Fruit fly (Drosophila melanogaster) whole organism, embryonic: ENCODE measurements around the gene Paics.

Experiments
- Adf1 ChIP-seq: fragments of 200-800 bp; sonication (Bioruptor generic); IDR thresholded peaks from 2 replicates; pipeline ENCODE4 v1.3.6; 2022; ENCODE audit warnings: missing biosample characterization, missing genetic modification characterization
- Aef1 ChIP-seq: fragments of 200-800 bp; sonication (Bioruptor generic); IDR thresholded peaks from 3 replicates; pipeline ENCODE4 v1.3.6; 2022; ENCODE audit warnings: missing biosample characterization, missing genetic modification characterization
- C15 ChIP-seq: fragments of 200-800 bp; sonication (Bioruptor generic); IDR thresholded peaks from 3 replicates; pipeline ENCODE4 v1.3.6; 2022; ENCODE audit warnings: missing biosample characterization, missing genetic modification characterization
- CG10267 ChIP-seq: fragments of 200-800 bp; sonication (Bioruptor generic); optimal IDR thresholded peaks from 2 replicates; lab custom pipeline; 2018; ENCODE audit warnings: missing biosample characterization, mild to moderate bottlenecking, missing genetic modification characterization, moderate library complexity
- CG10959 ChIP-seq: fragments of 200-800 bp; sonication (Bioruptor generic); IDR thresholded peaks from 2 replicates; pipeline ENCODE4 v1.3.6; 2022; ENCODE audit warnings: missing biosample characterization, missing genetic modification characterization
- CG11093 ChIP-seq: fragments of 200-800 bp; sonication (Bioruptor generic); IDR thresholded peaks from 3 replicates; pipeline ENCODE4 v1.3.6; 2022; ENCODE audit warnings: missing biosample characterization, missing genetic modification characterization
- CG11398 ChIP-seq: fragments of 200-800 bp; sonication (Bioruptor generic); optimal IDR thresholded peaks from 2 replicates; lab custom pipeline; 2016; ENCODE audit warnings: missing biosample characterization, missing genetic modification characterization
- CG14710 ChIP-seq: fragments of 200-800 bp; sonication (Bioruptor generic); optimal IDR thresholded peaks from 3 replicates; lab custom pipeline; 2019; ENCODE audit warnings: missing biosample characterization, mild to moderate bottlenecking, missing genetic modification characterization, moderate library complexity
- CG15696 ChIP-seq: fragments of 200-800 bp; sonication (Bioruptor generic); optimal IDR thresholded peaks from 2 replicates; lab custom pipeline; 2019; ENCODE audit warnings: missing biosample characterization, mild to moderate bottlenecking, missing genetic modification characterization, moderate library complexity
- CG16863 ChIP-seq: fragments of 200-800 bp; sonication (Bioruptor generic); optimal IDR thresholded peaks from 3 replicates; lab custom pipeline; 2016; ENCODE audit warnings: missing biosample characterization, missing genetic modification characterization
- CG17328 ChIP-seq: fragments of 200-800 bp; sonication (Bioruptor generic); IDR thresholded peaks from 2 replicates; pipeline ENCODE4 v1.3.6; 2022; ENCODE audit warnings: missing biosample characterization, missing genetic modification characterization
- CG18599 ChIP-seq: fragments of 200-800 bp; sonication (Bioruptor generic); optimal IDR thresholded peaks from 3 replicates; lab custom pipeline; 2017; ENCODE audit warnings: missing biosample characterization, missing genetic modification characterization, mild to moderate bottlenecking, moderate library complexity, missing genetic modification reagents
- CG30020 ChIP-seq: fragments of 200-800 bp; optimal IDR thresholded peaks from 2 replicates; lab custom pipeline; 2019; ENCODE audit warnings: missing biosample characterization, mild to moderate bottlenecking, missing genetic modification characterization, moderate library complexity
- CG31441 ChIP-seq: fragments of 200-800 bp; sonication (Bioruptor generic); IDR thresholded peaks from 2 replicates; pipeline ENCODE4 v1.3.6; 2022; ENCODE audit warnings: missing biosample characterization, missing genetic modification characterization
- CG33557 ChIP-seq: fragments of 200-800 bp; sonication (Bioruptor generic); optimal IDR thresholded peaks from 2 replicates; lab custom pipeline; 2019; ENCODE audit warnings: missing biosample characterization, mild to moderate bottlenecking, missing genetic modification characterization, moderate library complexity
- CG34422 ChIP-seq: fragments of 200-800 bp; sonication (Bioruptor generic); IDR thresholded peaks from 3 replicates; pipeline ENCODE4 v1.3.6; 2022; ENCODE audit warnings: missing biosample characterization, missing genetic modification characterization
- CG4328 ChIP-seq: fragments of 200-800 bp; sonication (Bioruptor generic); optimal IDR thresholded peaks from 3 replicates; lab custom pipeline; 2017; ENCODE audit warnings: missing biosample characterization, missing genetic modification reagents, missing genetic modification characterization
- CG7357 ChIP-seq: fragments of 200-800 bp; sonication (Bioruptor generic); IDR thresholded peaks from 3 replicates; pipeline ENCODE4 v1.3.6; 2022; ENCODE audit warnings: missing biosample characterization, missing genetic modification characterization
- CG7745 ChIP-seq: fragments of 200-800 bp; sonication (Bioruptor generic); optimal IDR thresholded peaks from 2 replicates; lab custom pipeline; 2018; ENCODE audit warnings: missing biosample characterization, mild to moderate bottlenecking, missing genetic modification characterization, moderate library complexity
- CG8388 ChIP-seq: fragments of 200-800 bp; sonication (Bioruptor generic); optimal IDR thresholded peaks from 2 replicates; lab custom pipeline; 2019; ENCODE audit warnings: missing biosample characterization, mild to moderate bottlenecking, missing genetic modification characterization, moderate library complexity
- CHES-1-like ChIP-seq: fragments of 200-800 bp; sonication (Bioruptor generic); optimal IDR thresholded peaks from 2 replicates; lab custom pipeline; 2016; ENCODE audit warnings: missing biosample characterization, missing genetic modification characterization
- Dip3 ChIP-seq: fragments of 200-800 bp; sonication (Bioruptor generic); optimal IDR thresholded peaks from 3 replicates; lab custom pipeline; 2016; ENCODE audit warnings: missing biosample characterization, missing genetic modification characterization
- Lhr ChIP-seq: fragments of 200-800 bp; sonication (Bioruptor generic); optimal IDR thresholded peaks from 3 replicates; lab custom pipeline; 2017; ENCODE audit warnings: mild to moderate bottlenecking, missing biosample characterization, missing genetic modification reagents, missing genetic modification characterization
- Lpt ChIP-seq: fragments of >200 bp; optimal IDR thresholded peaks from 2 replicates; lab custom pipeline; 2018; ENCODE audit warnings: missing biosample characterization, missing genetic modification characterization
- NfI ChIP-seq: fragments of 200-800 bp; sonication (Bioruptor generic); optimal IDR thresholded peaks from 3 replicates; lab custom pipeline; 2018; ENCODE audit warnings: missing biosample characterization, mild to moderate bottlenecking, missing genetic modification characterization, moderate library complexity
- Oaz ChIP-seq: fragments of 200-800 bp; sonication (Bioruptor generic); IDR thresholded peaks from 2 replicates; pipeline ENCODE4 v1.3.6; 2022; ENCODE audit warnings: missing biosample characterization, missing genetic modification characterization
- Opbp ChIP-seq: fragments of 200-800 bp; sonication (Bioruptor generic); IDR thresholded peaks from 3 replicates; pipeline ENCODE4 v1.3.6; 2022; ENCODE audit warnings: missing biosample characterization, missing genetic modification characterization; ENCODE audit not compliant: partially characterized antibody
- Ravus ChIP-seq: fragments of 200-800 bp; sonication (Bioruptor generic); IDR thresholded peaks from 2 replicates; pipeline ENCODE4 v1.3.6; 2022; ENCODE audit warnings: missing biosample characterization, missing genetic modification characterization
- Scr ChIP-seq: fragments of 200-800 bp; sonication (Bioruptor generic); IDR thresholded peaks from 2 replicates; pipeline ENCODE4 v1.3.6; 2022; ENCODE audit warnings: missing biosample characterization, missing genetic modification characterization; ENCODE audit not compliant: partially characterized antibody
- Sox100B ChIP-seq: fragments of 200-800 bp; sonication (Bioruptor generic); optimal IDR thresholded peaks from 3 replicates; lab custom pipeline; 2018; ENCODE audit warnings: missing biosample characterization, mild to moderate bottlenecking, missing genetic modification characterization
- Sry-δ ChIP-seq: fragments of 200-800 bp; sonication (Bioruptor generic); optimal IDR thresholded peaks from 2 replicates; lab custom pipeline; 2016; ENCODE audit warnings: missing biosample characterization, missing genetic modification characterization
- bcd ChIP-seq: fragments of 200-800 bp; sonication (Bioruptor generic); optimal IDR thresholded peaks from 2 replicates; lab custom pipeline; 2017; ENCODE audit warnings: missing biosample characterization, mild to moderate bottlenecking, missing genetic modification characterization
- bsh ChIP-seq, 2 experiments: fragments of 200-800 bp; sonication (Bioruptor generic); optimal IDR thresholded peaks; 2 replicates each; lab custom pipeline; 2017 to 2018; ENCODE audit warnings: mild to moderate bottlenecking in 2 of 2, missing biosample characterization in 2 of 2, missing genetic modification characterization in 2 of 2, moderate library complexity in 1 of 2
- danr ChIP-seq: fragments of 200-800 bp; sonication (Bioruptor generic); IDR thresholded peaks from 2 replicates; pipeline ENCODE4 v1.3.6; 2022; ENCODE audit warnings: missing biosample characterization, missing genetic modification characterization
- eyg ChIP-seq: fragments of 200-800 bp; sonication (Bioruptor generic); optimal IDR thresholded peaks from 3 replicates; lab custom pipeline; 2016; ENCODE audit warnings: missing biosample characterization, missing genetic modification characterization
- fd102C ChIP-seq: fragments of 200-800 bp; sonication (Bioruptor generic); optimal IDR thresholded peaks from 2 replicates; lab custom pipeline; 2018; ENCODE audit warnings: missing biosample characterization, mild to moderate bottlenecking, missing genetic modification characterization, moderate library complexity
- gsb-n ChIP-seq: fragments of 200-800 bp; sonication (Bioruptor generic); optimal IDR thresholded peaks from 3 replicates; lab custom pipeline; 2018; ENCODE audit warnings: missing biosample characterization, mild to moderate bottlenecking, missing genetic modification characterization
- hth ChIP-seq: fragments of >200 bp; optimal IDR thresholded peaks from 2 replicates; lab custom pipeline; 2017; ENCODE audit warnings: inconsistent platforms
- insv ChIP-seq, 2 experiments: fragments of 200-800 bp; sonication (Bioruptor generic); optimal IDR thresholded peaks; 3 replicates each; lab custom pipeline; 2016 to 2018; ENCODE audit warnings: missing biosample characterization in 2 of 2, missing genetic modification characterization in 2 of 2
- inv ChIP-seq: fragments of 200-800 bp; sonication (Bioruptor generic); IDR thresholded peaks from 2 replicates; pipeline ENCODE4 v1.3.6; 2022; ENCODE audit warnings: missing biosample characterization, missing genetic modification characterization; ENCODE audit not compliant: partially characterized antibody
- ken ChIP-seq: fragments of 200-800 bp; sonication (Bioruptor generic); IDR thresholded peaks from 3 replicates; pipeline ENCODE4 v1.3.6; 2022; ENCODE audit warnings: missing biosample characterization, missing genetic modification characterization
- lmd ChIP-seq: fragments of 200-800 bp; sonication (Bioruptor generic); IDR thresholded peaks from 2 replicates; pipeline ENCODE4 v1.3.6; 2022; ENCODE audit warnings: missing biosample characterization, missing genetic modification characterization
- otp ChIP-seq: fragments of 200-800 bp; sonication (Bioruptor generic); IDR thresholded peaks from 3 replicates; pipeline ENCODE4, ENCODE4 v1.3.6; 2022; ENCODE audit warnings: missing biosample characterization, missing genetic modification characterization
- pita ChIP-seq: fragments of 200-800 bp; sonication (Bioruptor generic); optimal IDR thresholded peaks from 2 replicates; lab custom pipeline; 2017; ENCODE audit warnings: missing biosample characterization, mild to moderate bottlenecking, missing genetic modification characterization
- sens ChIP-seq: fragments of 200-800 bp; sonication (Bioruptor generic); peaks from one replicate; lab custom pipeline; 2016; ENCODE audit warnings: missing biosample characterization, missing genetic modification characterization
- sens-2 ChIP-seq: fragments of 200-800 bp; sonication (Bioruptor generic); IDR thresholded peaks from 2 replicates; pipeline ENCODE4 v1.3.6; 2022; ENCODE audit warnings: missing biosample characterization, missing genetic modification characterization
- slbo ChIP-seq: fragments of 200-800 bp; sonication (Bioruptor generic); IDR thresholded peaks from 2 replicates; pipeline ENCODE4 v1.3.6; 2022; ENCODE audit warnings: missing biosample characterization, missing genetic modification characterization
- sqz ChIP-seq: fragments of 200-800 bp; sonication (Bioruptor generic); optimal IDR thresholded peaks from 3 replicates; lab custom pipeline; 2018; ENCODE audit warnings: missing biosample characterization, mild to moderate bottlenecking, missing genetic modification characterization
- ssp ChIP-seq: fragments of 200-800 bp; sonication (Bioruptor generic); IDR thresholded peaks from 2 replicates; pipeline ENCODE4 v1.3.6; 2022; ENCODE audit warnings: missing biosample characterization, missing genetic modification characterization
- toy ChIP-seq: fragments of 200-800 bp; sonication (Bioruptor generic); IDR thresholded peaks from 2 replicates; pipeline ENCODE4 v1.3.6; 2022; ENCODE audit warnings: missing biosample characterization, missing genetic modification characterization
- yki ChIP-seq: fragments of >200 bp; optimal IDR thresholded peaks from 3 replicates; lab custom pipeline; 2018

Paics gene

dm6 chrX:12750928-12751631 lies 9.3 kb downstream of the Paics start (continued):
- TF ChIP-seq CG15696 (peak; percentile 99), CG14710 (tag; lab: Kevin White, UChicago) (peak; percentile 99), Ravus (GFP tag; lab: Robert Waterston, UW) (peak; percentile 99), danr (GFP tag; lab: Robert Waterston, UW) (peak; percentile 99), inv (GFP tag; lab: Robert Waterston, UW) (peak; percentile 49; the same call in 1 of the 2 replicates), CG18599 (GFP tag; lab: Kevin White, UChicago) (peak; percentile 100), CG16863 (GFP tag; lab: Kevin White, UChicago) (peak; percentile 100), pita (GFP tag; lab: Kevin White, UChicago) (no peak), CG7745 (peak; percentile 1), CHES-1-like (GFP tag; lab: Kevin White, UChicago) (peak; percentile 100), toy (GFP tag; lab: Robert Waterston, UW) (peak; percentile 100), ken (GFP tag; lab: Robert Waterston, UW) (peak; percentile 99), bsh (GFP tag; optimal IDR thresholded peaks at IDR 0.05; lab: Kevin White, UChicago) (peak; percentile 99 to 100), hth (no peak), CG4328 (GFP tag; lab: Kevin White, UChicago) (peak; percentile 100), CG10959 (peak; percentile 98), lmd (GFP tag; lab: Robert Waterston, UW) (peak; percentile 100), Oaz (GFP tag; lab: Robert Waterston, UW) (peak; percentile 99), gsb-n (tag; lab: Kevin White, UChicago) (peak; percentile 99), sens (peak; percentile 100), C15 (GFP tag; lab: Robert Waterston, UW) (peak; percentile 99), CG17328 (peak; percentile 99), sqz (GFP tag; lab: Kevin White, UChicago) (peak; percentile 100), fd102C (peak; percentile 96), CG7357 (GFP tag; lab: Robert Waterston, UW) (peak; percentile 99), CG31441 (GFP tag; lab: Robert Waterston, UW) (peak; percentile 100), Dip3 (peak; percentile 100), Lhr (peak; percentile 99), Sox100B (GFP tag; lab: Kevin White, UChicago) (peak; percentile 100), CG30020 (tag; lab: Kevin White, UChicago) (peak; percentile 92), yki (no peak), ssp (GFP tag; lab: Robert Waterston, UW) (peak; percentile 96), eyg (peak; percentile 99), Aef1 (GFP tag; lab: Robert Waterston, UW) (peak; percentile 100), CG34422 (peak; percentile 100), CG8388 (GFP tag; lab: Kevin White, UChicago) (peak; percentile 99), Scr (peak; percentile 56), insv (GFP tag; optimal IDR thresholded peaks at IDR 0.05; lab: Kevin White, UChicago) (peak; percentile 85 to 90), bcd (GFP tag; lab: Kevin White, UChicago) (peak; percentile 100), slbo (GFP tag; lab: Robert Waterston, UW) (peak; percentile 100), Sry-δ (GFP tag; lab: Kevin White, UChicago) (peak; percentile 88), Opbp (GFP tag; lab: Robert Waterston, UW) (no peak), sens-2 (GFP tag; lab: Robert Waterston, UW) (peak; percentile 97), CG11093 (GFP tag; lab: Robert Waterston, UW) (peak; percentile 99), otp (GFP tag; lab: Robert Waterston, UW) (peak; percentile 98), CG33557 (GFP tag; lab: Kevin White, UChicago) (peak; percentile 99), CG10267 (peak; percentile 99), Lpt (no peak), Adf1 (GFP tag; lab: Robert Waterston, UW) (peak; percentile 95), CG11398 (GFP tag; lab: Kevin White, UChicago) (peak; percentile 99), NfI (GFP tag; lab: Kevin White, UChicago) (peak; percentile 100)
